Fruit fly (Drosophila melanogaster) Kc167 (cell line): ENCODE measurements around the gene CG3517.

Experiments
- Myc ChIP-seq: fragments of >200 bp; optimal IDR thresholded peaks from 2 replicates; lab custom pipeline; 2017; ENCODE audit warnings: missing external identifiers
- Sin3A ChIP-seq: fragments of >200 bp; optimal IDR thresholded peaks from 2 replicates; lab custom pipeline; 2018; ENCODE audit warnings: missing external identifiers
- h ChIP-seq: fragments of >200 bp; optimal IDR thresholded peaks from 3 replicates; lab custom pipeline; 2018; ENCODE audit warnings: missing external identifiers
- insv ChIP-seq: fragments of >200 bp; optimal IDR thresholded peaks from 3 replicates; lab custom pipeline; 2018; ENCODE audit warnings: missing external identifiers
- psq ChIP-seq: fragments of >200 bp; optimal IDR thresholded peaks from 2 replicates; lab custom pipeline; 2017; ENCODE audit warnings: missing external identifiers
- ttk ChIP-seq: sonication (Bioruptor generic); optimal IDR thresholded peaks from 2 replicates; lab custom pipeline; 2017; ENCODE audit warnings: missing external identifiers

Gene CG3517

DNA sequence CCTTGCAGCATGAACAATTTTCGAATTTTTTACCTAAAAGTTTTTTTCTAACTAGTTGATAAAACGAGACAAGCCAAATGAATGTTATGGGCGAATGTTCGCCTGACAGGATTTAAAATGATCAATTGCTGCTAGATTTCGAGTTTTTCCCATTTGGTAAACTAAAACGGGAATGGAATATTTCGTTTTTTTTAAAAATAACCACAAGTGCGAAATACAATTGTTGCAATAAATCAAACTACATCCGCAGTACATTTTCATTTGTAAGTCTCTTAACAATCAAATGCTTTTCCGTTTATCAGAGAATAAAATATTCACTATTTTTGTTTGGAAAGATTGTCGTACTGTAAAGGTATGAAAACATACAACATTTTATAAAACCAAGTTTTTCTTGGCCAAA is at the start of gene CG3517:
TSS of gene CG3517 (minus strand) at position 101 of the 400 bp plus-strand sequence.
- TF ChIP-seq h (lab: Kevin White, UChicago) (no peak), psq (no peak), insv (no peak), Myc (lab: Kevin White, UChicago) (no peak), Sin3A (lab: Kevin White, UChicago) (no peak), ttk (lab: Kevin White, UChicago) (no peak)

DNA sequence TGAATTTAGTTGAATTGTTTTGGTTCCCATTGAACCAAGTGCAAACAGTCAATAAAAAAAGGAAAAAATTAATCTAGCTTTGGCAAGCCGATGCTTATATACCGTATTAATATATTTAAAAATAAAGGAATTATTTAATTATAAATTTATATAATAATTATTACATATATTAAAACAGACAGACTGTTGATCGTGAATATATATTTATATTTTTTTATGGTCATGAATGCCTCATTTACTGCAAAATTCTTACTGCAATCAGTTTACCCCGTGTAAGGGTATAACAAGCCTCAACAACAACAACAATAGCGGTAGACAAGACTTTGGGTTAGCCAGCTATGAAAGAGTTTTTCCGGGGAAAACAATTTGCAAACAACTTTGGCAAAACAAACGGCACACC is 49.1 kb upstream of the CG3517 start:
- TF ChIP-seq Sin3A (lab: Kevin White, UChicago) (no peak), h (lab: Kevin White, UChicago) (no peak), psq (no peak), insv (no peak), Myc (lab: Kevin White, UChicago) (no peak), ttk (lab: Kevin White, UChicago) (no peak)

DNA sequence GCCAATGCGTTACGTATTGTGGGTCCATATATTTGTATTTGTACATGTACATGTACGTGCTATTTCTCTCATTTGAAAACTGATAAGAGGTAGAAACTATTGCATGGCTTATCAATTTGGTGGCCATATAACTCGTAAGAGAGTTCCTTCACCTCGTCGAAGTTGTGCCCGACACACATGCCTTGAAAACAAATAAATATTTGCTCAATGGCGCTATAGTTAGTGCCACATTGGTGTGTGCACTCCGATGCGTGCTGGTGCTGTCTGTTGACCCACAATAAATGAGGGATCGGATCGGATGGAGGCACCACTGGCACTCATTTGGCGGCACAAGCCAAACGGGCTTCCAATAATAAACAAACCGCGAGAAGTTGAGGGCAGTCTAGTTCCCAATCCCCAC is 47.2 kb upstream of the CG3517 start:
- no peak for TF ChIP-seq psq
- no peak for TF ChIP-seq Myc (lab: Kevin White, UChicago)
- TF ChIP-seq ttk (lab: Kevin White, UChicago) = no peak
- TF ChIP-seq insv = no peak
- no peak for TF ChIP-seq Sin3A (lab: Kevin White, UChicago)
- TF ChIP-seq h (lab: Kevin White, UChicago) = no peak

DNA sequence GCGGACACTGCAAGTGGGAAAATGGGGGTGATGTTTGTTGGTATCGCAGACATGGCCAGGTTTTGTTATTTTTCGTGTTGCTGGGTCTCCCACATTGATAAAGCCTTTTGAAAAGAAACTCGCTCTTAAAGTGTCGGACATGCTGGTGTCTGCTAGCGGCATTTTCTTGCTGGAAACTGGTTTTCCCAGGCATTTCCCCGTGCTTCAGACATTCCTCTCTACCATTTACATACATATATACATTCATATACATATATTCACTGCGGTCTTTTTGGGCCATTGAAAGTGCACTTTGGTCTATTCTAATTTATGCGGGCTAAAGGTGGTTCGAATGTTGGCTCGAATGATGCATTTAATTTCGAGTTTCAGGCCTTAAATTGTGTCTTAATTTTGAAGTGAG is 45.6 kb upstream of the CG3517 start:
- no peak for TF ChIP-seq Myc (lab: Kevin White, UChicago)

DNA sequence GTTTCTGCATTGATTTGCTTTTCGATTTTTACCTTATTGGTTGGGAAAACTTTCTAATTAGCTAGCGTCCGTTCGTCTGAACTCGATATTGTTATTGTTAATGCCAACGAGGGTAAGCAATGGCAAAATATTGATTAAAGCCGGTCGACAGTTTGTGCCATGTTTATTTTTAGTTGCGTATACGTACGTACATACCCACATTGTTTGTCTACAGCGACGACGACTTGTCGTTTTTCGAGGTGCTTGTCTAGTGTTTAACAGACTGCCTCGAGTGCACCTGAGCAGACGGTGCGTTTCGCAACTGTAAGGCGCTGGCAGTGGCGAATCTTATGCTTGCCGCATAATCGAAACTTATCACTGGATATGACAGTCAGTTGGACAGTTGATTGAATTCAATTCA is 42.5 kb upstream of the CG3517 start:
- TF ChIP-seq Myc (lab: Kevin White, UChicago) = no peak
- TF ChIP-seq Sin3A (lab: Kevin White, UChicago) = no peak
- TF ChIP-seq insv = no peak
- no peak for TF ChIP-seq ttk (lab: Kevin White, UChicago)
- no peak for TF ChIP-seq h (lab: Kevin White, UChicago)

DNA sequence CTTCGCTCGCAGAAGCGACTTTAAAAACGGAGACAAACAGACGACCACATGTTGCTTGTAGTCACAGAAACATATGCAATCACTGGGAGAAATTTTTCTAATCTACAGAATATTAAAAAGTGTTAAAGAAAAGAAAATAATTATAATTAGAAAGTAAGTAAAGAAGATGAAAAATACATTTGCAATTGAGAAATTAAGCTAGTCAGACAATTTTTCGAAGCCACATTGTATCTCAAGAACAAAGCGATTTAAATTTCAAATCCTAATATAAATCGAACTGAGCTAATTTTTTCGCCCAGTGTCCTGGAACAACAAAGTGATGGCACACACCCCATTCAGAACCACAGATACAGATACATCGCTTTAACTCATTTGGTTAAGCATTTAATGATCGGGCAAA is 40.3 kb upstream of the CG3517 start:
- TF ChIP-seq Sin3A (lab: Kevin White, UChicago) (no peak), Myc (lab: Kevin White, UChicago) (no peak), ttk (lab: Kevin White, UChicago) (no peak), psq (no peak), h (lab: Kevin White, UChicago) (no peak), insv (no peak)

DNA sequence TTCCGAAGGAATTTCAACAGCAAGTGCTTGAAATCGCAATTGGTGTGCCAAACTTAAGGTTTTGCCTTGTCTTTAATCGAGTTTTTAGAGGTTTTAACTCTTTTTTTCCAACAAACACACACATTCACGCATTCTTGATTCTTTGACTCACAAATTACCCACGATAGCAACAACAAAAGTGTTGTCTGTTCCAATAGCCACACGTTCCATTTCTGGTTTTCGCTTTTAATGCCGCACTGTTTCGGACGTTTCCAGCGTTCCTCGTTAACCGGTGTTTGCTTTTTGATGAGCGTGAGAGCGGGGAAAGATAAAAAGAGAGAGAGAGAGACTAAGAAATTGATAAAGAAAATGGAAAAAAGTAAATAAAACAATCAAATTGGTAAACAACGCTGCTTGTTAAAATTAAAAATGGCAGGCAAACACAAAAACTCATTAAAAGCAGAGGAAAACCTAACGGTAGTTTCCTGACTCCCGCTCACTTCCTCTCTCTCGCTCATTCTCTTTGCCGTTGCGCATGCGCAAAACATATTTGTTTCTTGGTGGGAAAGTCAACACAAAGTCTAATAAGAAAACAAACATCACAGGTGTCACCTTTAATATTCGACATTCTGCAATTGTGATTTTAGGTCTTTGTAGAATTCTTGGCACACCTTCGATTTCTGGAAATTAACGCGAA is 39.0 kb upstream of the CG3517 start:
- TF ChIP-seq ttk (lab: Kevin White, UChicago) = no peak
- TF ChIP-seq h (lab: Kevin White, UChicago) = no peak
- no peak for TF ChIP-seq Myc (lab: Kevin White, UChicago)
- no peak for TF ChIP-seq psq
- TF ChIP-seq Sin3A (lab: Kevin White, UChicago) = no peak
- TF ChIP-seq insv = no peak

DNA sequence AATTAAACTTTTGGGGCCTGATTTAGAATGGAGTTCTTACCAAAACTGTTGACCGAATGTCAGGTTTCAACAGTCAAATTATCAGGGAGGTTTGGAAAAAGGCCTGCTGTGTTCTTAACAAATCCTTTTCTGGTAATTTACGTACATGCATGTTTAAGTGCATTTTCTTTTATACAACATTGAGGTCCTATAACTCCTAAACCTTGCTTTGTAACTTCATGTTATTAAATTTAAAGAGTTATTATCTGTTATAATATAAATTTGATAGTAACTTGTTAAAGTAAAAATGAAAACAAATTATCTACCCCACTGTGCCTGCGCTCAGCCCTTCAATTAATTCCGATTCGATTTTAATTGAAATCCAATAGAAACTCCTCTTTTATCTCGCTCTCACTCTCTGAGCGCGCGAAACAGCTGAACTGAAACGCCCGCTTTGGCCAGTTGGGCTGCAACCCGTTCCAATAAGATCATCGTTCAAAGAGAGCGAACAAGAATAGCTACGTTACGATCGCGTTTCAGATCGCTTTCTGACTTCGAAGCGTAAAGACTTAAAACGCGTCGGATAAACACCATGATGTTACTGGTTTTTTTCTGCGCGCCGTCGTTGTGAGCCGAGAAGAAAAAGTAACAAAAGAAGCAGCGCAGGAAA is 38.1 kb upstream of the CG3517 start, which contains the start of gene Scsalpha2:
TSS of gene Scsalpha2 (minus strand) at position 51 of the 649 bp plus-strand sequence.
- TF ChIP-seq psq = no peak
- no peak for TF ChIP-seq insv
- TF ChIP-seq h (lab: Kevin White, UChicago) = no peak
- no peak for TF ChIP-seq Sin3A (lab: Kevin White, UChicago)
- no peak for TF ChIP-seq ttk (lab: Kevin White, UChicago)
- TF ChIP-seq Myc (lab: Kevin White, UChicago) = no peak

DNA sequence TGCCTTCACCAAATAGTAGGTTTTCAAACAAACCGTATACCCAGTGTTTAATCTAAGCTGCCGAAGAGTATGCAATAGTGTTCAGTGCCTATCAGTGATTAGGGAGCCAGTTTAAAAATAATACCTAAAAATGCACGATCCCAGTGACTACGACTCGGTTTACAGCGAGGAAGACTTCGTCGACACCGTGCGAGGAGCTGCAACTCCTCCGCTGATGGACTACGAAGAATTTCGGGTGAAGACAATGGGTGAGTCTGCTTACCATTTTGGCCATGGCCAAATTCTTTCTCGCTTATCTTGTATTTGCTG is 36.2 kb upstream of the CG3517 start:
- TF ChIP-seq Myc (lab: Kevin White, UChicago) = no peak
- no peak for TF ChIP-seq psq
- no peak for TF ChIP-seq insv
- no peak for TF ChIP-seq Sin3A (lab: Kevin White, UChicago)
- no peak for TF ChIP-seq h (lab: Kevin White, UChicago)
- no peak for TF ChIP-seq ttk (lab: Kevin White, UChicago)

DNA sequence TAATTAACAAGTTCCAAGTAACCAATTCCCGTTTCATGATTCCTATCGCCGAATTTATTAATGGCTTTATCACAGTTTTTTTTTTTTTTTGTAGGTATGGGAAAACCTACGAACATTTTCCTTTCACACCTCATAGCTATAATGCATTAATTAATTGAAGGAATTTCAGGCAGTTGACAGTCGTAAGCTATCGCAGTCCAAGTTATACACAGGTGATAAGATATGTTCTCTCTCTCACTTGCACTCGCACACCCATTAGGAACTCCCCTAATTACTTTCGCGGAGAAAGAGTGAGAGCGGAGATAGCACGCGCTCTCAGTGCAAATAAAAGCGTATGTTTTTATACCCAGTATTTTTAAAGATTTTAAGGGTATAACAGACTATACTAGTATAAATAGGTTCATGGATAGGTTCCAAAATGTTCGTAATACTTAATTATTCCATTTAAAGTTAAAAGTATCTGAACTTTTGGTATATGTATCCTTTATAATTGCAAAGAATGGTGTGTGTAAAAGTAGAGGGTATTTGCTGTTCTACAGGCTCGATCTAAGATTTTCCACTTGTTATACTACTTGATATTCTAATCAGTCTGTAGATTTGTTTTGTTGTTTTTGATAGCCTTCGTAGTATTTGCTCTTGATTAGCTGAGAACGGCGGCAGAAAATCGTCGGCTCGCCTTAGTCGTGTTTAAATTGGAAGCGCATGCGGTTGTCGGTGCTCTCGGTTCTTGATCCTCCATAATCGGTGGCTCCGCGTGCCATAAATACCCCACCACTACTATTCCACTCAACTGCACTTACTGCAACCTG is 35.6 kb upstream of the CG3517 start, which contains the start of gene Dys:
TSS of gene Dys (plus strand) at position 677 of the 809 bp plus-strand sequence.
- no peak for TF ChIP-seq Myc (lab: Kevin White, UChicago)
- no peak for TF ChIP-seq insv
- TF ChIP-seq Sin3A (lab: Kevin White, UChicago) = no peak
- no peak for TF ChIP-seq h (lab: Kevin White, UChicago)
- no peak for TF ChIP-seq psq
- TF ChIP-seq ttk (lab: Kevin White, UChicago) = no peak

DNA sequence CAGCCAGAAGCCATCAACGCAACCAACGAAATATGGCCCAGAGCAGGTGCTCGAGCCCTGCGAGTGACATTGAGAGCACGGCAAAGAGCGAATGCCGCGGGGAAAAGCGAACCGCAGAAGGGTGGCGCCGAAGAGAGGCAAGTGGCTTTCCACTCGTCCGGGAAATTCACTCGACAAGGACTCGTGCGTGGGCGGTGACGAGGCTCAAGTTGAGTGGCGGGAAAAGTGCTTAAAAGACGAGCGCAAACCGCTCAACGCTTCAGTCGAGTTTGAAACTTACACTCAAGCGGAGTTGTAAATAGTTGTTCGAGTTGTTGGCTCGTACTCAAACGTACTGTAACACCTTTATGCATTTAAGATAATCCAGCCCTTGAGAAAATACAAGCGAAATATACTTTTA is 12.6 kb downstream of the CG3517 start, which contains the start of gene CG31221:
TSS of gene CG31221 (plus strand) at position 256 of the 400 bp plus-strand sequence.
- TF ChIP-seq h (lab: Kevin White, UChicago) (no peak), Sin3A (lab: Kevin White, UChicago) (no peak), psq (no peak), insv (no peak), Myc (lab: Kevin White, UChicago) (no peak), ttk (lab: Kevin White, UChicago) (no peak)

DNA sequence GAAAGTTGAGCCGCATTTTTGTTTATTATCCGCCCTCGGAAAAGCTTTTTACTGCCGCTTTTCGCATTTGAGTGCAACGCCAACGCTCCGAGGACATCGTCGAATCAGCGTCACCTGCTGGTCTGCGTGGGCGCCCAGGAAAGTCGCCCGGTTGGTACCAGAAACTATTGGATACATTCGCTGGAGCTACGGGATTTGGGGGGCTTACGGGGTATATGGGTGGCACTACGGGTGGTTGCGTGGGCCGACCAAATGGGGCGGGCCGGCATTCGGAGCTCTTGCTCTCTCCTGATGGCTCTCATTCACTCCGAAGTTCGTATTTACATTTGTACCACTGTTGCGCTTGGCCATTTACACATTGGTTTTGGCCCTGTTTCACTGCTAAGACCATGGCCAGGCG is 13.6 kb downstream of the CG3517 start:
- TF ChIP-seq insv = no peak
- TF ChIP-seq psq = no peak
- no peak for TF ChIP-seq Myc (lab: Kevin White, UChicago)
- TF ChIP-seq ttk (lab: Kevin White, UChicago) = no peak
- no peak for TF ChIP-seq h (lab: Kevin White, UChicago)
- no peak for TF ChIP-seq Sin3A (lab: Kevin White, UChicago)
